ENCODE assay signal across 1 fruit fly cellular context in genomic region chrX:7968215-7968799, dm6.
TF ChIP-seq lines count a peak whose summit lies in the region.

TSS of gene sws (minus strand) at chrX:7968236.

TF ChIP-seq in whole organism, embryonic, 481 proteins besides CTCF, POLR2A, EP300 and RAD21 (continued from another document):
- TF ChIP-seq vnd (GFP tag; IDR thresholded peaks at IDR 0.05; lab: Robert Waterston, UW; ENCODE audit: partially characterized antibody) (peak; percentile 52; the same call in 2 of the 3 replicates), wdn (GFP tag; IDR thresholded peaks at IDR 0.05; lab: Robert Waterston, UW) (no peak), CG14014 (GFP tag; IDR thresholded peaks at IDR 0.05; lab: Robert Waterston, UW) (no peak), Xbp1 (GFP tag; optimal IDR thresholded peaks at IDR 0.05; lab: Kevin White, UChicago) (peak; percentile 43), CG8924 (tag; optimal IDR thresholded peaks at IDR 0.05; lab: Kevin White, UChicago) (peak; percentile 45), grau (tag; optimal IDR thresholded peaks at IDR 0.05; lab: Kevin White, UChicago) (peak; percentile 53), Fer3 (tag; optimal IDR thresholded peaks at IDR 0.05; lab: Kevin White, UChicago) (peak; percentile 22), Dip3 (GFP tag; optimal IDR thresholded peaks at IDR 0.05; lab: Kevin White, UChicago) (no peak), Oli (tag; optimal IDR thresholded peaks at IDR 0.05; lab: Kevin White, UChicago) (peak; percentile 43), CG13424 (tag; optimal IDR thresholded peaks at IDR 0.05; lab: Kevin White, UChicago) (peak; percentile 55), lab (GFP tag; optimal IDR thresholded peaks at IDR 0.05; lab: Kevin White, UChicago) (peak; percentile 63), Sry-δ (GFP tag; optimal IDR thresholded peaks at IDR 0.05; lab: Kevin White, UChicago) (peak; percentile 57), D (optimal IDR thresholded peaks at IDR 0.05; lab: Kevin White, UChicago) (no peak), D (GFP tag; optimal IDR thresholded peaks at IDR 0.05; lab: Kevin White, UChicago) (no peak), gcm (GFP tag; optimal IDR thresholded peaks at IDR 0.05; lab: Kevin White, UChicago) (no peak), tio (GFP tag; optimal IDR thresholded peaks at IDR 0.05; lab: Kevin White, UChicago) (no peak), CG3407 (GFP tag; optimal IDR thresholded peaks at IDR 0.05; lab: Kevin White, UChicago) (no peak), CG32767 (GFP tag; IDR thresholded peaks at IDR 0.05; lab: Robert Waterston, UW) (no peak), CG11695 (GFP tag; IDR thresholded peaks at IDR 0.05; lab: Robert Waterston, UW) (0 out of 3 replicates have a peak, but pooled peaks have one; percentile 17), caup (GFP tag; optimal IDR thresholded peaks at IDR 0.05; lab: Kevin White, UChicago; ENCODE audit: severe bottlenecking) (peak; percentile 50), CG1602 (GFP tag; optimal IDR thresholded peaks at IDR 0.05; lab: Kevin White, UChicago) (peak; percentile 28), exex (tag; optimal IDR thresholded peaks at IDR 0.05; lab: Kevin White, UChicago) (no peak), wor (GFP tag; IDR thresholded peaks at IDR 0.05; lab: Robert Waterston, UW) (no peak), vvl (GFP tag; IDR thresholded peaks at IDR 0.05; lab: Robert Waterston, UW) (no peak; the same call in 1 of the 2 replicates), CG8388 (GFP tag; optimal IDR thresholded peaks at IDR 0.05; lab: Kevin White, UChicago) (peak; percentile 9), fd64A (GFP tag; optimal IDR thresholded peaks at IDR 0.05; lab: Kevin White, UChicago) (no peak), CG9797 (GFP tag; optimal IDR thresholded peaks at IDR 0.05; lab: Kevin White, UChicago) (peak; percentile 14), Hmr (GFP tag; optimal IDR thresholded peaks at IDR 0.05; lab: Kevin White, UChicago) (peak; percentile 47), NfI (GFP tag; optimal IDR thresholded peaks at IDR 0.05; lab: Kevin White, UChicago) (peak; percentile 19), Myb (GFP tag; optimal IDR thresholded peaks at IDR 0.05; lab: Kevin White, UChicago) (peak; percentile 15), CG17829 (tag; optimal IDR thresholded peaks at IDR 0.05; lab: Kevin White, UChicago) (peak; percentile 45), CG6791 (GFP tag; IDR thresholded peaks at IDR 0.05; lab: Robert Waterston, UW; ENCODE audit: partially characterized antibody) (peak; percentile 75; the same call in 2 of the 3 replicates), Ssrp (tag; optimal IDR thresholded peaks at IDR 0.05; lab: Kevin White, UChicago) (peak; percentile 37), Dbx (GFP tag; IDR thresholded peaks at IDR 0.05; lab: Robert Waterston, UW) (peak; percentile 38; the same call in 1 of the 3 replicates), CG7357 (GFP tag; IDR thresholded peaks at IDR 0.05; lab: Robert Waterston, UW) (no peak), BEAF-32 (GFP tag; optimal IDR thresholded peaks at IDR 0.05; lab: Kevin White, UChicago) (peak; percentile 74), Bdp1 (GFP tag; optimal IDR thresholded peaks at IDR 0.05; lab: Kevin White, UChicago) (no peak), CG12104 (GFP tag; optimal IDR thresholded peaks at IDR 0.05; lab: Kevin White, UChicago) (peak; percentile 41), CG6689 (GFP tag; IDR thresholded peaks at IDR 0.05; lab: Robert Waterston, UW) (peak; percentile 24; the same call in 1 of the 2 replicates), CG10979 (tag; optimal IDR thresholded peaks at IDR 0.05; lab: Kevin White, UChicago) (peak; percentile 29), CG12769 (tag; optimal IDR thresholded peaks at IDR 0.05; lab: Kevin White, UChicago) (no peak), CG16813 (GFP tag; IDR thresholded peaks at IDR 0.05; lab: Robert Waterston, UW; ENCODE audit: partially characterized antibody) (peak; percentile 70), CG7556 (GFP tag; optimal IDR thresholded peaks at IDR 0.05; lab: Kevin White, UChicago) (peak; percentile 37), CG15601 (tag; optimal IDR thresholded peaks at IDR 0.05; lab: Kevin White, UChicago) (peak; percentile 27), Dll (GFP tag; IDR thresholded peaks at IDR 0.05; lab: Robert Waterston, UW; ENCODE audit: partially characterized antibody) (peak; percentile 69; the same call in 3 of the 4 replicates), CG6813 (GFP tag; optimal IDR thresholded peaks at IDR 0.05; lab: Kevin White, UChicago) (no peak), CG18619 (GFP tag; optimal IDR thresholded peaks at IDR 0.05; lab: Kevin White, UChicago) (peak; percentile 29), otp (GFP tag; IDR thresholded peaks at IDR 0.05; lab: Robert Waterston, UW) (no peak), Blimp-1 (GFP tag; optimal IDR thresholded peaks at IDR 0.05; lab: Kevin White, UChicago) (peak; percentile 43), dmrt11E (tag; optimal IDR thresholded peaks at IDR 0.05; lab: Kevin White, UChicago) (peak; percentile 27), eve (GFP tag; optimal IDR thresholded peaks at IDR 0.05; lab: Kevin White, UChicago) (no peak), salm (tag; optimal IDR thresholded peaks at IDR 0.05; lab: Kevin White, UChicago) (no peak), CG1603 (tag; optimal IDR thresholded peaks at IDR 0.05; lab: Kevin White, UChicago) (peak; percentile 47), CG15479 (GFP tag; optimal IDR thresholded peaks at IDR 0.05; lab: Kevin White, UChicago) (no peak), peb (GFP tag; IDR thresholded peaks at IDR 0.05; lab: Robert Waterston, UW) (no peak), D19A (tag; optimal IDR thresholded peaks at IDR 0.05; lab: Kevin White, UChicago) (peak; percentile 17), CG34224 (GFP tag; IDR thresholded peaks at IDR 0.05; lab: Robert Waterston, UW; ENCODE audit: partially characterized antibody) (peak; percentile 71; the same call in 2 of the 3 replicates), chn (GFP tag; optimal IDR thresholded peaks at IDR 0.05; lab: Kevin White, UChicago) (no peak), row (GFP tag; IDR thresholded peaks at IDR 0.05; lab: Robert Waterston, UW) (peak; percentile 50), Dref (GFP tag; IDR thresholded peaks at IDR 0.05; lab: Robert Waterston, UW) (peak; percentile 81), CG8290 (GFP tag; optimal IDR thresholded peaks at IDR 0.05; lab: Kevin White, UChicago) (no peak), CG8290 (tag; optimal IDR thresholded peaks at IDR 0.05; lab: Kevin White, UChicago) (peak in 1 of 2 experiments; percentile 50), Meics (GFP tag; optimal IDR thresholded peaks at IDR 0.05; lab: Kevin White, UChicago) (peak; percentile 53), lov (optimal IDR thresholded peaks at IDR 0.05; lab: Kevin White, UChicago) (no peak), lov (GFP tag; IDR thresholded peaks at IDR 0.05; lab: Robert Waterston, UW) (no peak), fd102C (GFP tag; optimal IDR thresholded peaks at IDR 0.05; lab: Kevin White, UChicago) (no peak), sd (tag; optimal IDR thresholded peaks at IDR 0.05; lab: Kevin White, UChicago) (no peak), CG17385 (GFP tag; optimal IDR thresholded peaks at IDR 0.05; lab: Kevin White, UChicago) (peak; percentile 9), CG9727 (GFP tag; optimal IDR thresholded peaks at IDR 0.05; lab: Kevin White, UChicago) (peak; percentile 57), grn (GFP tag; optimal IDR thresholded peaks at IDR 0.05; lab: Kevin White, UChicago) (no peak), hbn (GFP tag; IDR thresholded peaks at IDR 0.05; lab: Robert Waterston, UW; ENCODE audit: partially characterized antibody) (peak; percentile 35; the same call in 1 of the 2 replicates), HHEX (GFP tag; optimal IDR thresholded peaks at IDR 0.05; lab: Kevin White, UChicago) (peak; percentile 38), Opbp (GFP tag; IDR thresholded peaks at IDR 0.05; lab: Robert Waterston, UW; ENCODE audit: partially characterized antibody) (peak; percentile 52; the same call in 2 of the 3 replicates), Nf-YC (tag; optimal IDR thresholded peaks at IDR 0.05; lab: Kevin White, UChicago) (peak; percentile 37)
TF ChIP-seq in whole organism, embryonic: peak in this region for 149.
